Fruit fly (Drosophila melanogaster): Measurements from ENCODE around the gene UGP.

UGP gene

dm6 chr3L:9358713-9359040, at the start of gene UGP, which contains the start of gene Svip:
Gene UGP, minus strand, starts transcription at chr3L:9358935.
Gene Svip, plus strand, starts transcription at chr3L:9358999.
- TF ChIP-seq Ets96B (tag; optimal IDR thresholded peaks at IDR 0.05) (peak; percentile 10), Eip78C (GFP tag) (peak; percentile 71), CG7368 (GFP tag; optimal IDR thresholded peaks at IDR 0.05) (peak; percentile 6), topi (GFP tag; optimal IDR thresholded peaks at IDR 0.05) (peak; percentile 39), Hr4 (GFP tag; optimal IDR thresholded peaks at IDR 0.05) (peak; percentile 64), eg (GFP tag; IDR thresholded peaks at IDR 0.05) (peak; percentile 68; the same call in 2 of the 3 replicates), CG11762 (GFP tag; optimal IDR thresholded peaks at IDR 0.05; ENCODE audit: insufficient read depth) (no peak), OdsH (GFP tag; optimal IDR thresholded peaks at IDR 0.05) (peak; percentile 17), spab (GFP tag; optimal IDR thresholded peaks at IDR 0.05) (no peak), CG3032 (tag; optimal IDR thresholded peaks at IDR 0.05) (peak; percentile 0), lz (GFP tag; optimal IDR thresholded peaks at IDR 0.05) (peak; percentile 34), Eip75B (GFP tag; optimal IDR thresholded peaks at IDR 0.05) (peak; percentile 35), CG15336 (GFP tag; IDR thresholded peaks at IDR 0.05) (peak; percentile 45; the same call in 1 of the 2 replicates), net (GFP tag; optimal IDR thresholded peaks at IDR 0.05) (peak; percentile 53), Sox102F (GFP tag; optimal IDR thresholded peaks at IDR 0.05) (peak; percentile 19), esn (GFP tag; optimal IDR thresholded peaks at IDR 0.05) (peak; percentile 57), fd85E (GFP tag; optimal IDR thresholded peaks at IDR 0.05) (no peak), ss (GFP tag; optimal IDR thresholded peaks at IDR 0.05) (no peak), achi (GFP tag; optimal IDR thresholded peaks at IDR 0.05) (peak; percentile 39), CG31627 (GFP tag; optimal IDR thresholded peaks at IDR 0.05) (no peak), fd59A (GFP tag; optimal IDR thresholded peaks at IDR 0.05) (no peak), CG3919 (GFP tag; optimal IDR thresholded peaks at IDR 0.05) (peak; percentile 60), dac (GFP tag; optimal IDR thresholded peaks at IDR 0.05) (no peak), CG6163 (GFP tag; IDR thresholded peaks at IDR 0.05) (peak; percentile 56; the same call in 1 of the 3 replicates), Sox14 (GFP tag; optimal IDR thresholded peaks at IDR 0.05) (peak; percentile 93), Hr39 (GFP tag; optimal IDR thresholded peaks at IDR 0.05) (peak; percentile 10), CG8119 (GFP tag; IDR thresholded peaks at IDR 0.05) (peak; percentile 43; the same call in 2 of the 3 replicates)

- TF ChIP-seq Hr39 (GFP tag; optimal IDR thresholded peaks at IDR 0.05) (no peak), CG15336 (GFP tag; IDR thresholded peaks at IDR 0.05) (no peak), CG8319 (GFP tag; optimal IDR thresholded peaks at IDR 0.05) (no peak), vri (GFP tag; optimal IDR thresholded peaks at IDR 0.05) (no peak), Eip75B (GFP tag; optimal IDR thresholded peaks at IDR 0.05) (no peak), CG6792 (GFP tag; optimal IDR thresholded peaks at IDR 0.05) (no peak), CG6808 (GFP tag; optimal IDR thresholded peaks at IDR 0.05) (no peak), CG8632 (GFP tag; optimal IDR thresholded peaks at IDR 0.05) (no peak)
These were observed 45.8 kb upstream of the UGP start, which contains the start of gene Cpr67B for dm6 chr3L:9404497-9404896. Gene Cpr67B, plus strand, starts transcription at chr3L:9404797.

dm6 chr3L:9402157-9402890, 43.6 kb upstream of the UGP start, which contains the start of gene eIF4E1:
Gene eIF4E1, minus strand, starts transcription at chr3L:9402460.
- TF ChIP-seq Eip78C (GFP tag) (peak; percentile 83), topi (GFP tag; optimal IDR thresholded peaks at IDR 0.05) (peak; percentile 8), CG10631 (GFP tag; optimal IDR thresholded peaks at IDR 0.05) (no peak), lz (GFP tag; optimal IDR thresholded peaks at IDR 0.05) (peak; percentile 14), dsx (GFP tag; optimal IDR thresholded peaks at IDR 0.05; ENCODE audit: poor library complexity, severe bottlenecking) (no peak), CG6163 (GFP tag; IDR thresholded peaks at IDR 0.05) (0 out of 3 replicates have a peak, but pooled peaks have one; percentile 0), CG31627 (GFP tag; optimal IDR thresholded peaks at IDR 0.05) (peak; percentile 9), fkh (GFP tag; optimal IDR thresholded peaks at IDR 0.05) (no peak), CG11762 (GFP tag; optimal IDR thresholded peaks at IDR 0.05; ENCODE audit: insufficient read depth) (no peak)

Data from whole organism, prepupa.